Fruit fly (Drosophila melanogaster) whole organism, prepupa: ENCODE data around the gene CG42727.

ENCODE experiments used
- CG10669 ChIP-seq: fragments of 200-800 bp; sonication (Bioruptor generic); optimal IDR thresholded peaks from 3 replicates; lab custom pipeline; 2018; ENCODE audit warnings: missing biosample characterization, mild to moderate bottlenecking, missing genetic modification characterization, moderate library complexity
- CG11762 ChIP-seq: fragments of 200-800 bp; sonication (Bioruptor generic); optimal IDR thresholded peaks from 3 replicates; lab custom pipeline; 2016; ENCODE audit warnings: missing biosample characterization, missing genetic modification characterization; ENCODE audit not compliant: insufficient read depth
- CG15336 ChIP-seq: fragments of 200-800 bp; sonication (Bioruptor generic); IDR thresholded peaks from 2 replicates; pipeline ENCODE4 v1.3.6; 2022; ENCODE audit warnings: missing biosample characterization, missing genetic modification characterization
- CG1621 ChIP-seq: fragments of 200-800 bp; sonication (Bioruptor generic); optimal IDR thresholded peaks from 3 replicates; lab custom pipeline; 2018; ENCODE audit warnings: missing biosample characterization, mild to moderate bottlenecking, missing genetic modification characterization
- CG16779 ChIP-seq: fragments of 200-800 bp; sonication (Bioruptor generic); optimal IDR thresholded peaks from 3 replicates; lab custom pipeline; 2017; ENCODE audit warnings: missing biosample characterization, mild to moderate bottlenecking, missing genetic modification characterization
- CG3032 ChIP-seq: fragments of 200-800 bp; optimal IDR thresholded peaks from 2 replicates; lab custom pipeline; 2019; ENCODE audit warnings: missing biosample characterization, mild to moderate bottlenecking, missing genetic modification characterization, moderate library complexity
- CG31627 ChIP-seq: fragments of 200-800 bp; sonication (Bioruptor generic); optimal IDR thresholded peaks from 3 replicates; lab custom pipeline; 2016; ENCODE audit warnings: missing biosample characterization, missing genetic modification characterization
- CG34406 ChIP-seq: fragments of 200-800 bp; sonication (Bioruptor generic); optimal IDR thresholded peaks from 3 replicates; lab custom pipeline; 2016; ENCODE audit warnings: missing biosample characterization, missing genetic modification characterization
- CG3919 ChIP-seq: fragments of 200-800 bp; sonication (Bioruptor generic); optimal IDR thresholded peaks from 3 replicates; lab custom pipeline; 2016; ENCODE audit warnings: missing biosample characterization, missing genetic modification characterization
- CG6792 ChIP-seq: fragments of 200-800 bp; sonication (Bioruptor generic); optimal IDR thresholded peaks from 3 replicates; lab custom pipeline; 2016; ENCODE audit warnings: missing biosample characterization, missing genetic modification characterization
- CG6854 ChIP-seq: fragments of 200-800 bp; sonication (Bioruptor generic); optimal IDR thresholded peaks from 2 replicates; lab custom pipeline; 2017; ENCODE audit warnings: missing biosample characterization, mild to moderate bottlenecking, missing genetic modification characterization
- CG7368 ChIP-seq: fragments of 200-800 bp; sonication (Bioruptor generic); optimal IDR thresholded peaks from 3 replicates; lab custom pipeline; 2016; ENCODE audit warnings: missing biosample characterization, missing genetic modification characterization
- CG8119 ChIP-seq: fragments of 200-800 bp; sonication (Bioruptor generic); IDR thresholded peaks from 3 replicates; pipeline ENCODE4 v1.3.6; 2022; ENCODE audit warnings: missing biosample characterization, missing genetic modification characterization
- CG8319 ChIP-seq: fragments of 200-800 bp; sonication (Bioruptor generic); optimal IDR thresholded peaks from 3 replicates; lab custom pipeline; 2016; ENCODE audit warnings: missing biosample characterization, missing genetic modification characterization
- CG8632 ChIP-seq: fragments of 200-800 bp; sonication (Bioruptor generic); optimal IDR thresholded peaks from 3 replicates; lab custom pipeline; 2016; ENCODE audit warnings: missing biosample characterization, missing genetic modification characterization
- CG9139 ChIP-seq: fragments of 200-800 bp; sonication (Bioruptor generic); optimal IDR thresholded peaks from 3 replicates; lab custom pipeline; 2017; ENCODE audit warnings: missing biosample characterization, mild to moderate bottlenecking, missing genetic modification characterization
- Eip75B ChIP-seq: fragments of 200-800 bp; sonication (Bioruptor generic); optimal IDR thresholded peaks from 3 replicates; lab custom pipeline; 2016; ENCODE audit warnings: missing biosample characterization, missing genetic modification characterization
- Eip78C ChIP-seq: fragments of 200-800 bp; sonication (Bioruptor generic); peaks from one replicate; lab custom pipeline; 2016; ENCODE audit warnings: missing biosample characterization, missing genetic modification characterization
- Eip93F ChIP-seq: fragments of 200-800 bp; sonication (Bioruptor generic); optimal IDR thresholded peaks from 2 replicates; lab custom pipeline; 2016; ENCODE audit warnings: missing biosample characterization, mild to moderate bottlenecking, missing genetic modification characterization
- Ets21C ChIP-seq: fragments of 200-800 bp; sonication (Bioruptor generic); optimal IDR thresholded peaks from 3 replicates; lab custom pipeline; 2016; ENCODE audit warnings: missing biosample characterization, missing genetic modification characterization
- Hr38 ChIP-seq: sonication (Bioruptor generic); optimal IDR thresholded peaks from 2 replicates; lab custom pipeline; 2016; ENCODE audit warnings: missing biosample characterization, missing genetic modification characterization
- Hr39 ChIP-seq: fragments of 200-800 bp; sonication (Bioruptor generic); optimal IDR thresholded peaks from 2 replicates; lab custom pipeline; 2016; ENCODE audit warnings: missing biosample characterization, missing genetic modification characterization
- Hr4 ChIP-seq: fragments of 200-800 bp; sonication (Bioruptor generic); optimal IDR thresholded peaks from 3 replicates; lab custom pipeline; 2016; ENCODE audit warnings: missing biosample characterization, missing genetic modification characterization
- Lpt ChIP-seq: fragments of 200-800 bp; sonication (Bioruptor generic); optimal IDR thresholded peaks from 3 replicates; lab custom pipeline; 2016; ENCODE audit warnings: missing biosample characterization, missing genetic modification characterization
- Met ChIP-seq: fragments of 200-800 bp; sonication (Bioruptor generic); optimal IDR thresholded peaks from 3 replicates; lab custom pipeline; 2016; ENCODE audit warnings: missing biosample characterization, missing genetic modification characterization
- Sox14 ChIP-seq: fragments of 200-800 bp; sonication (Bioruptor generic); optimal IDR thresholded peaks from 3 replicates; lab custom pipeline; 2016; ENCODE audit warnings: missing biosample characterization, missing genetic modification characterization
- Sox15 ChIP-seq: fragments of 200-800 bp; sonication (Bioruptor generic); optimal IDR thresholded peaks from 3 replicates; lab custom pipeline; 2016; ENCODE audit warnings: missing biosample characterization, missing genetic modification characterization
- acj6 ChIP-seq: fragments of 200-800 bp; sonication (Bioruptor generic); optimal IDR thresholded peaks from 3 replicates; lab custom pipeline; 2016; ENCODE audit warnings: missing biosample characterization, missing genetic modification characterization
- cyc ChIP-seq: fragments of 200-800 bp; sonication (Bioruptor generic); optimal IDR thresholded peaks from 3 replicates; lab custom pipeline; 2016; ENCODE audit warnings: missing biosample characterization, missing genetic modification characterization
- dac ChIP-seq: fragments of 200-800 bp; sonication (Bioruptor generic); optimal IDR thresholded peaks from 2 replicates; lab custom pipeline; 2017; ENCODE audit warnings: missing biosample characterization, mild to moderate bottlenecking, missing genetic modification characterization
- dsx ChIP-seq: fragments of 200-800 bp; optimal IDR thresholded peaks from 3 replicates; lab custom pipeline; 2019; ENCODE audit warnings: missing biosample characterization, mild to moderate bottlenecking, missing genetic modification characterization, moderate library complexity; ENCODE audit not compliant: poor library complexity, severe bottlenecking
- eg ChIP-seq: fragments of 200-800 bp; sonication (Bioruptor generic); IDR thresholded peaks from 3 replicates; pipeline ENCODE4 v1.3.6; 2022; ENCODE audit warnings: missing biosample characterization, missing genetic modification characterization
- esn ChIP-seq: fragments of 200-800 bp; sonication (Bioruptor generic); optimal IDR thresholded peaks from 2 replicates; lab custom pipeline; 2016; ENCODE audit warnings: missing biosample characterization, mild to moderate bottlenecking, missing genetic modification characterization, moderate library complexity
- fd85E ChIP-seq: fragments of 200-800 bp; sonication (Bioruptor generic); optimal IDR thresholded peaks from 3 replicates; lab custom pipeline; 2016; ENCODE audit warnings: missing biosample characterization, missing genetic modification characterization
- fkh ChIP-seq: fragments of 200-800 bp; sonication (Bioruptor generic); optimal IDR thresholded peaks from 3 replicates; lab custom pipeline; 2017; ENCODE audit warnings: missing biosample characterization, mild to moderate bottlenecking, missing genetic modification characterization, moderate library complexity
- lz ChIP-seq: fragments of 200-800 bp; sonication (Bioruptor generic); optimal IDR thresholded peaks from 3 replicates; lab custom pipeline; 2016; ENCODE audit warnings: missing biosample characterization, missing genetic modification characterization
- net ChIP-seq: fragments of 200-800 bp; sonication (Bioruptor generic); optimal IDR thresholded peaks from 3 replicates; lab custom pipeline; 2016; ENCODE audit warnings: missing biosample characterization, missing genetic modification characterization
- pdm3 ChIP-seq: fragments of 200-800 bp; sonication (Bioruptor generic); optimal IDR thresholded peaks from 3 replicates; lab custom pipeline; 2016; ENCODE audit warnings: missing biosample characterization, missing genetic modification characterization
- salr ChIP-seq, 2 experiments: fragments of 200-800 bp; sonication (Bioruptor generic); optimal IDR thresholded peaks; 3 replicates each; lab custom pipeline; 2016 to 2018; ENCODE audit warnings: missing biosample characterization in 2 of 2, missing genetic modification characterization in 2 of 2, mild to moderate bottlenecking in 1 of 2
- spab ChIP-seq: fragments of 200-800 bp; sonication (Bioruptor generic); optimal IDR thresholded peaks from 2 replicates; lab custom pipeline; 2017; ENCODE audit warnings: missing biosample characterization, mild to moderate bottlenecking, missing genetic modification characterization, missing genetic modification reagents
- topi ChIP-seq: fragments of 200-800 bp; sonication (Bioruptor generic); optimal IDR thresholded peaks from 3 replicates; lab custom pipeline; 2016; ENCODE audit warnings: missing biosample characterization, missing genetic modification characterization

The CG42727 gene

DNA sequence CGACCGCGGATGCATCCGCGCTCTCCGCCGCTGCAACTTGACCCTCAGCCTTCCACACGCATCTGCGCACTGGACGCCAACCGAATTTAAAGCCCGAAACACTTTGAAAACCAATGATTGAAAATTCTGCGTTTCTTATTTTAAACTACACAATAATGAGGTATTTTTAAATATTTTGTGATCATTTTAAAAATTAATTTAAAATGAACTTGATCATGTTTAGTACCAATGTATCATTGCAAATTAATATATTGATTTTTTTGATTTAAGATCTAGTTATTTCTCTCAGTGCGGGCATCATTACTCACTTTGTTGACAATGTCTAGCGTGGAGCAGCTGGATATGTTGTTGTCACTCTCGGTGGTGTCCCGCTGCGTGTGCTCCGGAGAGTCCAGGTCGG, 19.0 kb downstream of the CG42727 start (continued):
- peak; percentile 50 for TF ChIP-seq CG6792
- no peak for TF ChIP-seq salr (GFP tag; optimal IDR thresholded peaks at IDR 0.05; lab: Kevin White, UChicago)
- no peak for TF ChIP-seq acj6
- no peak for TF ChIP-seq topi (GFP tag; lab: Kevin White, UChicago)
- TF ChIP-seq CG8319: no peak
- TF ChIP-seq Hr4 (GFP tag; lab: Kevin White, UChicago): no peak
- TF ChIP-seq Eip78C (GFP tag; lab: Kevin White, UChicago): peak; percentile 73
- no peak for TF ChIP-seq CG34406 (GFP tag; lab: Kevin White, UChicago)
- TF ChIP-seq CG10669 (GFP tag; lab: Kevin White, UChicago): no peak
- peak; percentile 18 for TF ChIP-seq CG31627 (GFP tag; lab: Kevin White, UChicago)
- no peak for TF ChIP-seq net (GFP tag; lab: Kevin White, UChicago)
- TF ChIP-seq fd85E (GFP tag; lab: Kevin White, UChicago): no peak
- TF ChIP-seq CG8119 (GFP tag; lab: Robert Waterston, UW): peak; percentile 74; the same call in 2 of the 3 replicates
- TF ChIP-seq lz: peak; percentile 43
- TF ChIP-seq fkh (GFP tag; lab: Kevin White, UChicago): no peak
- TF ChIP-seq CG11762: no peak
- peak; percentile 21 for TF ChIP-seq cyc
- TF ChIP-seq CG7368 (GFP tag; lab: Kevin White, UChicago): no peak
- peak; percentile 58 for TF ChIP-seq dsx (GFP tag; lab: Kevin White, UChicago)
- no peak for TF ChIP-seq Eip93F (GFP tag; lab: Kevin White, UChicago)
- no peak for TF ChIP-seq Sox15 (GFP tag; lab: Kevin White, UChicago)
- no peak for TF ChIP-seq CG3919 (GFP tag; lab: Kevin White, UChicago)
- no peak for TF ChIP-seq Eip75B (GFP tag; lab: Kevin White, UChicago)
- TF ChIP-seq eg (GFP tag; lab: Robert Waterston, UW): peak; percentile 76
- peak; percentile 35 for TF ChIP-seq CG3032 (tag; lab: Kevin White, UChicago)
- no peak for TF ChIP-seq Sox14
- no peak for TF ChIP-seq dac (GFP tag; lab: Kevin White, UChicago)
- TF ChIP-seq CG16779 (tag; lab: Kevin White, UChicago): no peak
- no peak for TF ChIP-seq CG9139 (GFP tag; lab: Kevin White, UChicago)
- TF ChIP-seq Hr38: no peak
- TF ChIP-seq Ets21C (GFP tag; lab: Kevin White, UChicago): no peak

dm6 chr3R:15367477-15367876, 19.6 kb downstream of the CG42727 start, which contains the start of gene CG34404:
CG34404 (minus strand) TSS chr3R:15367665.
- TF ChIP-seq Eip78C (GFP tag; lab: Kevin White, UChicago) (peak; percentile 40), CG6854 (GFP tag; lab: Kevin White, UChicago) (no peak), cyc (no peak), esn (GFP tag; lab: Kevin White, UChicago) (peak; percentile 22), net (GFP tag; lab: Kevin White, UChicago) (no peak), spab (GFP tag; lab: Kevin White, UChicago) (no peak), Lpt (GFP tag; lab: Kevin White, UChicago) (no peak), CG1621 (tag; lab: Kevin White, UChicago) (no peak), Hr39 (GFP tag; lab: Kevin White, UChicago) (no peak), Sox14 (no peak), Eip75B (GFP tag; lab: Kevin White, UChicago) (no peak), CG15336 (no peak), CG8632 (GFP tag; lab: Kevin White, UChicago) (no peak), CG6792 (no peak), salr (GFP tag; optimal IDR thresholded peaks at IDR 0.05; lab: Kevin White, UChicago) (no peak), CG16779 (tag; lab: Kevin White, UChicago) (no peak), pdm3 (no peak), Met (GFP tag; lab: Kevin White, UChicago) (no peak)
- TF ChIP-seq, all 60 proteins: peak for 2
